Fruit fly (Drosophila melanogaster): Measurements from ENCODE around the gene Ugt36D1.

The Ugt36D1 gene

DNA sequence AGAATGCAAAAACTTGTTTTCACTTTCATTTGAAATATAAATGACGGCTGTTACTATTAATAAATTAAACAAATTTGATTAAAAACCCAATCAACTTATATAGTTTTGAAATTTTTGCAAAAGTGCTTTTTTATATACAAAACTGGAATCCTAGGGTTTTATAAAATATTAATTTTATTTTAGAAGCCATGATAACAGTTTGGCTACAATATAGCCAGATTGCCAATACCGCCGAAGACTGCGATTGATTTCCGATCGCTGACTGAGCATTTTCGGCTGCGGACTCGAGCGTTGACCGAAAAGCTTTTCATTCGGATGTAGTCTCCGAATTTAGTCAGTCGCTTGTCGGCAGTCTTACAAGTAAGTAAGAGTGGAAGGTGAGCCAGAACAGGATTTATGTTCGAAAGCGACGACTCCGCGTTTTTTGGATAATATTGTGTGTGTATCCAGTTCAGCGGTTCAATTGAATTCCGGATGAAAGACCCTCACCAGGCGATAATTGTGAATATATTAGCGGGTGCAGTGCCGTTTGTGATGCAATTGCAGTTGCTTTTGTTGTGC lies at the start of gene Ugt36D1:
Ugt36D1 (plus strand) TSS at position 306 of the 561 bp plus-strand sequence.
- TF ChIP-seq CG17801 (GFP tag; optimal IDR thresholded peaks at IDR 0.05; ENCODE audit: partially characterized antibody) = peak; percentile 22

- TF ChIP-seq CG17801 (GFP tag; optimal IDR thresholded peaks at IDR 0.05; ENCODE audit: partially characterized antibody) = no peak
These were observed 48.1 kb upstream of the Ugt36D1 start for dm6 chr2L:18775274-18775673.

DNA sequence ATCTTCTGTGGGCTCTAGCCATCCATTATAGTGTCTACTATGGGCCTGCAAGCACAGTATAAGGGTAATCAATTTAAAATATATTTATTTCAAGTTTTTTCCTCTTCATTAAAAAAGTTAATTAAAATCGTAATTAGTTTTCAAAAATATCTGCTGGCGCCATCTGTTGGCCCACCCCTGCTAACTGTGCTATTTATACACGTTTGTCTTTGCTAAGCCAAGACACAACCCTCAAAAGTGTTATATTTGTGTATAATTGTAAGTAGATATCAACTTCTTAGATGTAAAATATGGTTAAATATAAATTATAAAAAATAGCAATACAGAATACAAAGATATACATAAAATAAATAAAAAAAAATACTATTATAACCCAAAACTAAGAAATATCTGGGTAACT lies 46.8 kb upstream of the Ugt36D1 start:
- TF ChIP-seq CG17801 (GFP tag; optimal IDR thresholded peaks at IDR 0.05; ENCODE audit: partially characterized antibody) = no peak

DNA sequence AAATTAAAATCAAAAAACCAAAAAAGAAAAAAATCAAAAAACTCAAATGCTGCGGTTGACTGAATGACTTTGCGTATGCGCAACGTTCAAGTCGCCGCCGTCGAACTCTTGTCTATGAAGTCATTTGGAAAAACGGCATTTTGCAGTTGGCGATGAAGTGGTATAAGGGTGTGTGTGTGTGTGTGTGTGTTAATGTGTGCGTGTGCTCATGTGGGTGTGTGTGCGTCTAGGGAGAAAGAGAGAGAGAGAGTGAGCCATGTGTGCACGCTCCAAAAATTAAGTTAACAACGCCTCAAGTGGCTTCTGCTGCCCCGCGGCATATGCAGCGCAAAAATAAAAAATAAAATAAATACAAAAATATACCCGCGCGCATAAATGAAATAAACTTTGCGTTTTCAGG lies 45.9 kb upstream of the Ugt36D1 start:
- TF ChIP-seq CG17801 (GFP tag; optimal IDR thresholded peaks at IDR 0.05; ENCODE audit: partially characterized antibody) = no peak

- no peak for TF ChIP-seq CG17801 (GFP tag; optimal IDR thresholded peaks at IDR 0.05; ENCODE audit: partially characterized antibody)
These were observed 42.3 kb upstream of the Ugt36D1 start for dm6 chr2L:18780911-18781545.

- no peak for TF ChIP-seq CG17801 (GFP tag; optimal IDR thresholded peaks at IDR 0.05; ENCODE audit: partially characterized antibody)
These were observed 41.0 kb upstream of the Ugt36D1 start for dm6 chr2L:18782212-18782825.

- TF ChIP-seq CG17801 (GFP tag; optimal IDR thresholded peaks at IDR 0.05; ENCODE audit: partially characterized antibody) = no peak
These were observed 40.4 kb upstream of the Ugt36D1 start for dm6 chr2L:18782936-18783335.

DNA sequence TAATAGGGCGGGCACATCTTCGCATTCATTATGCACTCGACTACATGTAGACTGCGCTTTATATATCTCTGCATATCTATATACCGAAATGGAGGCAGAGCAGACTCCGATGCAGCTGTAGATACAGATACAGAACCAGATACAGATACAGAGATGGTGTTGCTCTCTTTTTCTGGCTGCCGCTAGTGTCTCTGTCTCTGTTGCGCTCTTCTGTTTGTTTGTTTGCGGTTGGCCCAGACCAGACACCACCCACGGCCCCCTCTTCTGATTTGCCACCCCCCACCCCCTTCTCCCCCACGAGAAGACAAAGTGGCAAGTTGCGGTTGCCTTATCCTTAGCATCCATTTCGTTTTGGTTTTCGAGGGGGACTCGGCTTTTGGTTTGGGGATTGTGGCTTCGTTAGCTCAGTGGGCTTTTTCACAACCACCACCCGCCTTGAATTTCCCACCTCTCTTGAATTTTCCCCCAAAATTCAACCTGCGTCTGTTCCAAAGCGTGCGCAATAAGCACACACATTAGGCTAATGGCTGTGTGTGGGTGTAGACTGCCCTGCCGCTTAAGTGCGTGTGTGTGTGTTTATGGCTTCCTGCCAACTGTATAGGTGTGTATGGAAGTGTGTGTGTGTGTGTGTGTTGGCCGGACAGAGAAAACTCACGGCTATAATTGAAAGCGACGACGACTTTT lies 39.8 kb upstream of the Ugt36D1 start:
- TF ChIP-seq CG17801 (GFP tag; optimal IDR thresholded peaks at IDR 0.05; ENCODE audit: partially characterized antibody) = no peak

DNA sequence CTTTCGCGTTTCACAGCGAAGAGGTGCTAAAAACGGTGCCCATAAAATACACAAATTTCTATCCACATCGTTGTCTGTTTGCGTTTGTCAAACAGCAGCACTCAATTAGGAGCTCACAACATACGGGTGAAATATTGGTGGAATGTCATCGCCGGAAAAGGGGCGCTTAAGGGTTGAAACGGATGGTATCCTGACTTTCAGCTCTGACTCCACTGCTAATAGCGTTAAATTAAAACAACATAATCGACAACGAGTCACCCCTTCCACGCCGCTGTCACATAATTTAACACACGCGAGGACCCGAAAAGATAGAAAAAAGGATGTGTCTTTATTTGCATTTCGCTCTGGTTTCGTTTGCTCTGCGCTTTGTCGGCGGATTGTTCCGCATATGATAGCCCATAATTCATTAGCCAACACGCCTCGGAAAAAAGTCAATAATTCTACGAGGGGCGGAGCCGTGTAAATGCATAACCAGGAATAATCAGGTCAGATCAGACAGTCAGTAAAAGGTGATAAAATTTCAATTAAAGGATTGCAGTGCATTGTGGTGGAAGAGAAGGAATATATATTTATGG lies 38.2 kb upstream of the Ugt36D1 start:
- no peak for TF ChIP-seq CG17801 (GFP tag; optimal IDR thresholded peaks at IDR 0.05; ENCODE audit: partially characterized antibody)

- TF ChIP-seq CG17801 (GFP tag; optimal IDR thresholded peaks at IDR 0.05; ENCODE audit: partially characterized antibody) = no peak
These were observed 35.8 kb upstream of the Ugt36D1 start for dm6 chr2L:18787415-18787989.

dm6 chr2L:18788953-18789352 lies 34.4 kb upstream of the Ugt36D1 start:
- no peak for TF ChIP-seq CG17801 (GFP tag; optimal IDR thresholded peaks at IDR 0.05; ENCODE audit: partially characterized antibody)

dm6 chr2L:18789773-18790385 lies 33.5 kb upstream of the Ugt36D1 start:
- no peak for TF ChIP-seq CG17801 (GFP tag; optimal IDR thresholded peaks at IDR 0.05; ENCODE audit: partially characterized antibody)

DNA sequence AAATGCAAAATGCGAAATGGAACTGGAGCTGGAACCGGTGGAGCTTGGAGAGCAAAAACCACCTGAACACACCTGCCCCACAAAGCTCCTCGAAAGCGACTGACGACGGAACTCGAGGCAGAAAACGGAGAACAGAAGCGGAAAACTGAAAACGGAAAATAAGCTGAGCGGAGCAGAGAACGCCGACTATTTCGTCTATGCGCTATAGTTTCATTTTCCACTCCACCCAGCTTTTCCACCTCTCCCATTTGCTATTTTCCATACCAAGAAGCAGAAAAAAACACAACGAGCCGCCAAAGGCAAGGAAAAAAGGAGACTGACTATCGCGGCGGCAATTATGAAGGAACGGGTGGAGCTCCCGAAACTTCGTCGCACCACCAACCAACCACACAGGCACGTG lies 30.5 kb upstream of the Ugt36D1 start, which contains the start of gene ham:
ham (minus strand) TSS at position 101 of the 400 bp plus-strand sequence.
- no peak for TF ChIP-seq CG17801 (GFP tag; optimal IDR thresholded peaks at IDR 0.05; ENCODE audit: partially characterized antibody)

dm6 chr2L:18793243-18793642 lies 30.1 kb upstream of the Ugt36D1 start:
- TF ChIP-seq CG17801 (GFP tag; optimal IDR thresholded peaks at IDR 0.05; ENCODE audit: partially characterized antibody) = no peak

DNA sequence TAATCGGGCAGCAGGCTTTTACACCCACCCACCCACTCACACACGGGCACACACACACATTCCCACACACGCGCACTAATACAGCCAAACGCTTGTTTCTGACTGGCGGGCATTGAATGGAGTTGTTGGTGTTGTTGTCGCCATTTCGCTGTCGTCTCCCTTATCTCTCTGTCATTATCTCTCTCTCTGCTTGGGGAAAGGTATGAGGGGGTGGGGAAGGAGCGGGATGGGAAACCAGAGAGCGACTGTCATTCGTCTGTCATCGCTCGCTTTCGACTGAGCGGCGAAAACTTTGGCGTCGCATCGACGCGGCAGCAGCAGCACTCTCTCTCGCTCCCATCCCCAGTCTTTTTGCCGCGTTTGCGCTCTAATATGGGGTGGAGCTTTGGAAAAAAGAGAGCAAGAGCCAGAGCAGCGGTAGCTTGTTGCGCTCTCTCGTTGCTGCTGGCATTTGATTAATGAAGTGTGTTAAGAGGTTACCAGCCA lies 27.4 kb upstream of the Ugt36D1 start:
- TF ChIP-seq CG17801 (GFP tag; optimal IDR thresholded peaks at IDR 0.05; ENCODE audit: partially characterized antibody) = no peak

All from ovary, adult (tissue).